Worm (Caenorhabditis elegans) whole organism, late embryonic: ENCODE data around the gene Y82E9BR.5.

Experiments
- C38D4.7 ChIP-seq: fragments of 200-800 bp; sonication (Bioruptor generic); optimal IDR thresholded peaks from 2 replicates; lab custom pipeline; 2018; ENCODE audit warnings: mild to moderate bottlenecking, missing genetic modification characterization, moderate library complexity, missing compliant biosample characterization
- K02D7.2 ChIP-seq: sonication (generic microtip); optimal IDR thresholded peaks from 2 replicates; lab custom pipeline; 2017; ENCODE audit warnings: mild to moderate bottlenecking, missing genetic modification characterization, missing compliant biosample characterization
- T23F11.4 ChIP-seq: fragments of 200-800 bp; sonication (Bioruptor generic); optimal IDR thresholded peaks from 2 replicates; lab custom pipeline; 2018; ENCODE audit warnings: mild to moderate bottlenecking, missing genetic modification characterization, missing compliant biosample characterization
- Y22D7AL.16 ChIP-seq: sonication (generic microtip); optimal IDR thresholded peaks from 2 replicates; lab custom pipeline; 2016; ENCODE audit warnings: missing genetic modification characterization, missing compliant biosample characterization
- ahr-1 ChIP-seq: sonication (generic microtip); optimal IDR thresholded peaks from 2 replicates; lab custom pipeline; 2016; ENCODE audit warnings: missing genetic modification characterization, missing compliant biosample characterization
- ceh-18 ChIP-seq: sonication (generic microtip); optimal IDR thresholded peaks from 2 replicates; lab custom pipeline; 2016; ENCODE audit warnings: missing genetic modification characterization, missing compliant biosample characterization
- ceh-19 ChIP-seq: fragments of 200-800 bp; sonication (Bioruptor generic); optimal IDR thresholded peaks from 2 replicates; lab custom pipeline; 2018; ENCODE audit warnings: mild to moderate bottlenecking, missing genetic modification characterization, missing compliant biosample characterization
- ceh-2 ChIP-seq: sonication (generic microtip); optimal IDR thresholded peaks from 2 replicates; lab custom pipeline; 2016; ENCODE audit warnings: missing genotype, missing genetic modification characterization, missing compliant biosample characterization
- ceh-22 ChIP-seq: sonication (generic microtip); optimal IDR thresholded peaks from 2 replicates; lab custom pipeline; 2017; ENCODE audit warnings: missing biosample characterization, missing genetic modification characterization
- ceh-30 ChIP-seq: fragments of 150-350 bp; optimal IDR thresholded peaks from 2 replicates; lab custom pipeline; 2014; ENCODE audit warnings: missing biosample characterization, missing genetic modification characterization
- ceh-31 ChIP-seq: sonication (generic microtip); optimal IDR thresholded peaks from 2 replicates; lab custom pipeline; 2016; ENCODE audit warnings: missing genetic modification characterization, missing compliant biosample characterization
- ceh-45 ChIP-seq: fragments of 200-800 bp; sonication (Bioruptor generic); IDR thresholded peaks from 2 replicates; pipeline ENCODE4 v1.3.6; 2022; ENCODE audit warnings: missing genetic modification reagents, missing genetic modification characterization, missing compliant biosample characterization
- ceh-9 ChIP-seq: sonication (generic microtip); optimal IDR thresholded peaks from 2 replicates; lab custom pipeline; 2016; ENCODE audit warnings: mild to moderate bottlenecking, missing genetic modification characterization, inconsistent platforms, missing compliant biosample characterization
- dve-1 ChIP-seq: sonication (generic microtip); optimal IDR thresholded peaks from 2 replicates; lab custom pipeline; 2017; ENCODE audit warnings: antibody characterized with exemption, mild to moderate bottlenecking, missing genetic modification characterization, missing compliant biosample characterization
- elt-2 ChIP-seq: sonication (generic microtip); optimal IDR thresholded peaks from 2 replicates; lab custom pipeline; 2016; ENCODE audit warnings: missing genetic modification reagents, missing genetic modification characterization, missing compliant biosample characterization
- ets-4 ChIP-seq: sonication (generic microtip); optimal IDR thresholded peaks from 2 replicates; lab custom pipeline; 2016; ENCODE audit warnings: missing genetic modification characterization, missing compliant biosample characterization
- eyg-1 ChIP-seq: sonication (generic microtip); optimal IDR thresholded peaks from 2 replicates; lab custom pipeline; 2016; ENCODE audit warnings: missing genotype, missing genetic modification characterization, missing compliant biosample characterization
- fax-1 ChIP-seq: sonication (generic microtip); optimal IDR thresholded peaks from 2 replicates; lab custom pipeline; 2016; ENCODE audit warnings: missing genotype, missing genetic modification characterization, missing compliant biosample characterization
- fkh-6 ChIP-seq: sonication (generic microtip); optimal IDR thresholded peaks from 2 replicates; lab custom pipeline; 2016; ENCODE audit warnings: missing genetic modification characterization, missing compliant biosample characterization
- hlh-13 ChIP-seq: fragments of 200-800 bp; sonication (Bioruptor generic); optimal IDR thresholded peaks from 2 replicates; lab custom pipeline; 2018; ENCODE audit warnings: mild to moderate bottlenecking, missing genetic modification characterization, missing compliant biosample characterization
- hlh-30 ChIP-seq: sonication (generic microtip); optimal IDR thresholded peaks from 2 replicates; lab custom pipeline; 2017; ENCODE audit warnings: antibody characterized with exemption, missing genetic modification characterization, missing compliant biosample characterization; ENCODE audit not compliant: insufficient read depth
- lin-11 ChIP-seq: fragments of 200-800 bp; sonication (Bioruptor generic); optimal IDR thresholded peaks from 2 replicates; lab custom pipeline; 2018; ENCODE audit warnings: mild to moderate bottlenecking, missing genetic modification characterization, missing compliant biosample characterization
- madf-2 ChIP-seq: sonication (generic microtip); optimal IDR thresholded peaks from 2 replicates; lab custom pipeline; 2017; ENCODE audit warnings: missing genetic modification characterization, missing compliant biosample characterization
- nfya-1 ChIP-seq: sonication (generic microtip); optimal IDR thresholded peaks from 2 replicates; lab custom pipeline; 2017; ENCODE audit warnings: missing genetic modification characterization, mild to moderate bottlenecking, missing compliant biosample characterization, antibody characterized with exemption, moderate library complexity
- nhr-232 ChIP-seq: sonication (generic microtip); optimal IDR thresholded peaks from 2 replicates; lab custom pipeline; 2016; ENCODE audit warnings: missing genetic modification characterization, missing compliant biosample characterization
- npax-4 ChIP-seq: sonication (generic microtip); optimal IDR thresholded peaks from 2 replicates; lab custom pipeline; 2016; ENCODE audit warnings: missing genetic modification characterization, missing compliant biosample characterization
- odd-2 ChIP-seq: sonication (generic microtip); optimal IDR thresholded peaks from 2 replicates; lab custom pipeline; 2017; ENCODE audit warnings: antibody characterized with exemption, mild to moderate bottlenecking, missing genetic modification characterization, missing compliant biosample characterization
- pha-2 ChIP-seq: sonication (generic microtip); optimal IDR thresholded peaks from 2 replicates; lab custom pipeline; 2017; ENCODE audit warnings: mild to moderate bottlenecking, missing genetic modification characterization, missing compliant biosample characterization
- pqm-1 ChIP-seq: sonication (generic microtip); optimal IDR thresholded peaks from 2 replicates; lab custom pipeline; 2016; ENCODE audit warnings: missing genetic modification characterization, missing compliant biosample characterization
- pros-1 ChIP-seq: fragments of 150-350 bp; optimal IDR thresholded peaks from 2 replicates; lab custom pipeline; 2014; ENCODE audit warnings: missing biosample characterization, missing genetic modification reagents, missing genetic modification characterization
- rnt-1 ChIP-seq: sonication (generic microtip); optimal IDR thresholded peaks from 2 replicates; lab custom pipeline; 2016; ENCODE audit warnings: missing genetic modification characterization, missing compliant biosample characterization
- sox-2 ChIP-seq: fragments of 200-800 bp; sonication (Bioruptor generic); IDR thresholded peaks from 2 replicates; pipeline ENCODE4 v1.3.6; 2022; ENCODE audit warnings: missing genetic modification reagents, missing genetic modification characterization, missing compliant biosample characterization
- sox-4 ChIP-seq: sonication (generic microtip); optimal IDR thresholded peaks from 2 replicates; lab custom pipeline; 2017; ENCODE audit warnings: mild to moderate bottlenecking, missing genetic modification characterization, inconsistent platforms, missing compliant biosample characterization
- syd-9 ChIP-seq: sonication (generic microtip); optimal IDR thresholded peaks from 2 replicates; lab custom pipeline; 2016; ENCODE audit warnings: mild to moderate bottlenecking, missing genetic modification characterization, moderate library complexity, missing compliant biosample characterization
- tbx-2 ChIP-seq: sonication (generic microtip); optimal IDR thresholded peaks from 2 replicates; lab custom pipeline; 2016; ENCODE audit warnings: missing genetic modification characterization, missing compliant biosample characterization
- tbx-7 ChIP-seq: sonication (generic microtip); optimal IDR thresholded peaks from 2 replicates; lab custom pipeline; 2016; ENCODE audit warnings: missing genotype, missing genetic modification characterization, missing compliant biosample characterization
- ttx-3 ChIP-seq: sonication (generic microtip); optimal IDR thresholded peaks from 2 replicates; lab custom pipeline; 2016; ENCODE audit warnings: missing genetic modification reagents, missing genetic modification characterization, missing compliant biosample characterization
- unc-3 ChIP-seq, 2 experiments: fragments of 200-800 bp in 1 of 2; sonication (Bioruptor generic) in 1 of 2; sonication (generic microtip) in 1 of 2; conservative IDR thresholded peaks in 1 of 2; optimal IDR thresholded peaks in 1 of 2; 2 replicates each; pipeline versions ENCODE4 v1.3.6 to Lab custom; 2016 to 2022; ENCODE audit warnings: missing compliant biosample characterization in 2 of 2, missing genetic modification characterization in 2 of 2, missing genetic modification reagents in 1 of 2
- unc-55 ChIP-seq: sonication (generic microtip); optimal IDR thresholded peaks from 2 replicates; lab custom pipeline; 2017; ENCODE audit warnings: missing biosample characterization, missing genetic modification reagents, missing genetic modification characterization
- unc-86 ChIP-seq: sonication (generic microtip); optimal IDR thresholded peaks from 2 replicates; lab custom pipeline; 2016; ENCODE audit warnings: missing genetic modification characterization, missing compliant biosample characterization
- ztf-16 ChIP-seq: sonication (generic microtip); optimal IDR thresholded peaks from 2 replicates; lab custom pipeline; 2017; ENCODE audit warnings: missing genetic modification characterization, missing compliant biosample characterization

The Y82E9BR.5 gene

DNA sequence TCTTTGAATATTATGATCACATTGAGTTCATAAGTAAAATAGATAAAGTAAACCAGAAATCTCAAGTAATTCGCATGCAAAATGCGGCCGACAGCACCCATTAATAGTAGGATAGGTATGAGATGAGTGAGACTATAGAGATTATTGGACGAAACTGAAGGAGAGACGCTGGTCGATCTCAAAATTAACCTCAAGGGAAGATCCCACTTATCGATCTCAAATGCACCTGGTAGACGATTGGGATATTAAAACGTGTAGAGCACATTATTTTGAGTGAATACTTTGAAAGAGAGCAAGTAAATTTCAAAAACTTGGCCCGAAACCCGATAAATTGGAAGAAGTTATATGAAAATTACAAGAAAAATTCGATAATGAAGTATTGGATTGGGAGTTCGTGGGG, 38.5 kb upstream of the Y82E9BR.5 start, which contains the start of gene Y82E9BL.6:
Y82E9BL.6 (minus strand) TSS at position 101 of the 400 bp plus-strand sequence.
- no peak for TF ChIP-seq pros-1 (tag; lab: Kevin White, UChicago)
- TF ChIP-seq ceh-9: no peak
- TF ChIP-seq nhr-232 (tag; lab: Kevin White, UChicago): no peak
- TF ChIP-seq dve-1 (tag; lab: Kevin White, UChicago): no peak
- TF ChIP-seq ztf-16: no peak
- no peak for TF ChIP-seq npax-4
- TF ChIP-seq hlh-13: no peak
- no peak for TF ChIP-seq tbx-7 (tag; lab: Kevin White, UChicago)
- no peak for TF ChIP-seq ceh-31
- TF ChIP-seq ahr-1 (tag; lab: Kevin White, UChicago): no peak
- no peak for TF ChIP-seq pqm-1 (tag; lab: Kevin White, UChicago)
- TF ChIP-seq ceh-18 (tag; lab: Kevin White, UChicago): no peak
- no peak for TF ChIP-seq sox-4 (tag; lab: Kevin White, UChicago)
- TF ChIP-seq ceh-22 (tag; lab: Kevin White, UChicago): no peak

DNA sequence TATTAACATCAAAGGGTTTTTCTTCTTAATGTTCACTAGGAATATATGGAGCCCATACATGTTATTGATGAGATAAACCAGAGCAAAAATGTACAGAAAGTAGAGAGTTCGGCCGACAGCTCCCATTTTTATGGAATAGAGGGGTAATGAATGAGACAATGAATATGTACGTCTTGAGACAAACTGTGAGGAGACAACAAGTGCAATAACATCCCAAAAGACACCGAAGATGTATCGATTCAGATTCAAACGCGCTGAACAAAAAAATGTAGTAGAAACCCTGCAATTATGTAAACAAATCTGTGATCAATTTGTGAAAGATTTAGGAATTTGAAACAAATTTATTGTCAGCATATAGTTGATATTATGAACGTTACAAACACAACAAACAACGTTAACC, 37.2 kb upstream of the Y82E9BR.5 start:
- no peak for TF ChIP-seq nfya-1 (tag; lab: Kevin White, UChicago)
- TF ChIP-seq Y22D7AL.16 (tag; lab: Kevin White, UChicago): no peak
- no peak for TF ChIP-seq fkh-6
- no peak for TF ChIP-seq pros-1 (tag; lab: Kevin White, UChicago)
- TF ChIP-seq unc-86 (tag; lab: Kevin White, UChicago): no peak
- no peak for TF ChIP-seq tbx-7 (tag; lab: Kevin White, UChicago)
- no peak for TF ChIP-seq ahr-1 (tag; lab: Kevin White, UChicago)
- no peak for TF ChIP-seq ttx-3 (tag; lab: Kevin White, UChicago)
- TF ChIP-seq lin-11 (tag; lab: Kevin White, UChicago): no peak
- no peak for TF ChIP-seq ets-4
- no peak for TF ChIP-seq npax-4
- TF ChIP-seq elt-2: no peak
- TF ChIP-seq C38D4.7 (GFP tag; lab: Kevin White, UChicago): no peak
- TF ChIP-seq hlh-30: no peak
- TF ChIP-seq syd-9 (tag; lab: Kevin White, UChicago): no peak
- TF ChIP-seq ceh-45 (GFP tag; lab: Robert Waterston, UW): no peak
- no peak for TF ChIP-seq sox-4 (tag; lab: Kevin White, UChicago)
- TF ChIP-seq, all 69 proteins: peak for 0

DNA sequence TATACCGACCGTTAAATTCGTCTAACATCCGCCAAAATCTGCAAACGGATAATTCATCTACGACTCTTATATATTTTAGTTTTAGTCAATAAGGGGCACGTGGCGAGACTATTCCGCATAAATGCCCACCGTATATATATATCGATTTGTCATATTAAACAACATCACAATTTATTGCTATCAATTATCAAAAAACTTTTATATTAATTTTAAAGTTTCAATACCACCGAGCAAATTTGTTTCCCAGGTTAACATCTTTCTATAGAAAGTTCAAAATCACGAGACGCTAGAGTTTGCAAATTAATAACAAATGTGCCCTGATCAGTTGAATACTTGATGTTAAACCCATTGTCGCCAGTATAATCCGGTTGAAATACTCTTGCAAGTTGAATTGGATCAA, 36.6 kb upstream of the Y82E9BR.5 start, which contains the start of gene Y82E9BL.5:
Y82E9BL.5 (minus strand) TSS at position 101 of the 400 bp plus-strand sequence.
- no peak for TF ChIP-seq lin-11 (tag; lab: Kevin White, UChicago)

DNA sequence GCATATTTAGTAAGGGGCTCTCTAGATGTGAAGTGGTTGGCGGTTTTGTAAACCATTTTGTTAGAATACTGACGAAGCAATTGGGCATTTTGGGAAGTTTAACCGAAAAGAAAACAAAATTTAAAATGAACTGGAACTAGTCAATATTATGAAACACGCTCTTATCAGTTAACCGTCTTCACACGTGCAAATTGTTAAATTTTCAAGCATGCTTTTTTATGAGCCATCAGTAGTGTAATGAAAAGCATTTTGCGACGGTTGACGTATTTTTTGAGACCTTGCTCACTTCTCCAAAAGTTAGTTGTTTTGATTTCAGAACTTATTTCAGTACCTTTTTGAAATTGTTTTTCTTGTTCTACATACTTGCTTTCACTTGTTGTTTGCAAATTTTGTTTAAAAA, 34.9 kb upstream of the Y82E9BR.5 start, which contains the start of gene fbxa-25:
fbxa-25 (minus strand) TSS at position 138 of the 400 bp plus-strand sequence.
- TF ChIP-seq ceh-2: no peak
- no peak for TF ChIP-seq npax-4
- TF ChIP-seq rnt-1: no peak
- no peak for TF ChIP-seq odd-2 (tag; lab: Kevin White, UChicago)
- TF ChIP-seq ceh-19 (GFP tag; lab: Kevin White, UChicago): no peak
- no peak for TF ChIP-seq K02D7.2
- no peak for TF ChIP-seq unc-3 (GFP tag; conservative IDR thresholded peaks at IDR 0.05; lab: Robert Waterston, UW)
- TF ChIP-seq unc-3 (tag; optimal IDR thresholded peaks at IDR 0.05; lab: Kevin White, UChicago): no peak
- no peak for TF ChIP-seq madf-2
- no peak for TF ChIP-seq sox-2 (GFP tag; lab: Robert Waterston, UW)
- no peak for TF ChIP-seq eyg-1 (tag; lab: Kevin White, UChicago)
- TF ChIP-seq pha-2: no peak
- no peak for TF ChIP-seq sox-4 (tag; lab: Kevin White, UChicago)
- no peak for TF ChIP-seq ceh-30 (tag; lab: Kevin White, UChicago)
- TF ChIP-seq ttx-3 (tag; lab: Kevin White, UChicago): no peak
- TF ChIP-seq fax-1: no peak
- TF ChIP-seq ceh-45 (GFP tag; lab: Robert Waterston, UW): no peak
- TF ChIP-seq dve-1 (tag; lab: Kevin White, UChicago): no peak
- TF ChIP-seq unc-55 (GFP tag; lab: Kevin White, UChicago): no peak
- no peak for TF ChIP-seq T23F11.4 (GFP tag; lab: Kevin White, UChicago)
- TF ChIP-seq tbx-2: no peak
